Worm (Caenorhabditis elegans) whole organism, young adult: ENCODE results near the gene R11D1.7.

Experiments
- B0019.2 ChIP-seq: fragments of 200-800 bp; sonication (Bioruptor generic); conservative IDR thresholded peaks from 2 replicates; pipeline ENCODE4 v1.3.6; 2022; ENCODE audit warnings: missing genetic modification reagents, missing genetic modification characterization, missing compliant biosample characterization
- F33H1.4 ChIP-seq: fragments of 200-800 bp; sonication (Bioruptor generic); IDR thresholded peaks from 2 replicates; pipeline ENCODE4 v1.3.6; 2022; ENCODE audit warnings: missing genetic modification reagents, missing genetic modification characterization, missing compliant biosample characterization
- F49E8.2 ChIP-seq: sonication (generic microtip); optimal IDR thresholded peaks from 3 replicates; lab custom pipeline; 2017; ENCODE audit warnings: missing genetic modification characterization, mild to moderate bottlenecking, missing compliant biosample characterization, antibody characterized with exemption, moderate library complexity; ENCODE audit not compliant: insufficient read depth
- K11D2.4 ChIP-seq: fragments of 200-800 bp; sonication (Bioruptor generic); IDR thresholded peaks from 2 replicates; pipeline ENCODE4 v1.3.6; 2022; ENCODE audit warnings: missing genetic modification reagents, missing genetic modification characterization, missing compliant biosample characterization
- K12H6.12 ChIP-seq: fragments of 200-800 bp; sonication (Bioruptor generic); optimal IDR thresholded peaks from 2 replicates; lab custom pipeline; 2018; ENCODE audit warnings: mild to moderate bottlenecking, missing genetic modification characterization, missing compliant biosample characterization
- Y67H2A.10 ChIP-seq: fragments of 200-800 bp; sonication (Bioruptor generic); conservative IDR thresholded peaks from 2 replicates; pipeline ENCODE4 v1.3.6; 2022; ENCODE audit warnings: missing genetic modification reagents, missing genetic modification characterization, missing compliant biosample characterization
- cebp-1 ChIP-seq, 2 experiments: fragments of 200-800 bp in 1 of 2; sonication (Bioruptor generic) in 1 of 2; sonication (generic microtip) in 1 of 2; IDR thresholded peaks in 1 of 2; optimal IDR thresholded peaks in 1 of 2; 2 replicates each; pipeline versions ENCODE4 v1.3.6 to Lab custom; 2017 to 2022; ENCODE audit warnings: missing compliant biosample characterization in 2 of 2, missing genetic modification characterization in 2 of 2, mild to moderate bottlenecking in 1 of 2, missing genetic modification reagents in 1 of 2, moderate library complexity in 1 of 2
- efl-1 ChIP-seq: fragments of 150-350 bp; optimal IDR thresholded peaks from 2 replicates; lab custom pipeline; 2014; ENCODE audit warnings: missing biosample characterization, missing genetic modification reagents, missing genetic modification characterization
- egrh-3 ChIP-seq: fragments of 200-800 bp; sonication (Bioruptor generic); IDR thresholded peaks from 2 replicates; pipeline ENCODE4 v1.3.6; 2022; ENCODE audit warnings: missing genetic modification reagents, missing genetic modification characterization, missing compliant biosample characterization
- fkh-3 ChIP-seq: sonication (generic microtip); optimal IDR thresholded peaks from 2 replicates; lab custom pipeline; 2016; ENCODE audit warnings: mild to moderate bottlenecking, missing genetic modification characterization, missing compliant biosample characterization
- gei-17 ChIP-seq: fragments of 200-800 bp; sonication (Bioruptor generic); optimal IDR thresholded peaks from 2 replicates; lab custom pipeline; 2018; ENCODE audit warnings: mild to moderate bottlenecking, missing genetic modification characterization, missing compliant biosample characterization
- him-1 ChIP-seq: sonication (generic microtip); optimal IDR thresholded peaks from 2 replicates; lab custom pipeline; 2016; ENCODE audit warnings: missing genotype, missing genetic modification reagents, missing genetic modification characterization, missing compliant biosample characterization
- lir-1 ChIP-seq: fragments of 200-800 bp; sonication (Bioruptor generic); conservative IDR thresholded peaks from 2 replicates; pipeline ENCODE4 v1.3.6; 2022; ENCODE audit warnings: missing genetic modification reagents, missing genetic modification characterization, missing compliant biosample characterization
- madf-6 ChIP-seq: fragments of 200-800 bp; sonication (Bioruptor generic); IDR thresholded peaks from 2 replicates; pipeline ENCODE4 v1.3.6; 2022; ENCODE audit warnings: missing genetic modification reagents, missing genetic modification characterization, missing compliant biosample characterization
- nfya-2 ChIP-seq: fragments of 200-800 bp; sonication (Bioruptor generic); IDR thresholded peaks from 2 replicates; pipeline ENCODE4 v1.3.6; 2022; ENCODE audit warnings: missing genetic modification reagents, missing genetic modification characterization, missing compliant biosample characterization
- nhr-80 ChIP-seq: sonication (generic microtip); optimal IDR thresholded peaks from 2 replicates; lab custom pipeline; 2016; ENCODE audit warnings: missing genetic modification characterization, missing compliant biosample characterization
- nhr-90 ChIP-seq: sonication (generic microtip); optimal IDR thresholded peaks from 2 replicates; lab custom pipeline; 2016; ENCODE audit warnings: missing genotype, mild to moderate bottlenecking, missing genetic modification characterization, missing compliant biosample characterization
- pbrm-1 ChIP-seq: fragments of 200-800 bp; sonication (Bioruptor generic); IDR thresholded peaks from 2 replicates; pipeline ENCODE4 v1.3.6; 2022; ENCODE audit warnings: missing genetic modification reagents, missing genetic modification characterization, missing compliant biosample characterization
- pha-4 ChIP-seq: fragments of 150-350 bp; sonication (generic microtip); optimal IDR thresholded peaks from 2 replicates; lab custom pipeline; 2014; ENCODE audit warnings: missing biosample characterization, missing genetic modification reagents, missing genetic modification characterization
- rcor-1 ChIP-seq: fragments of 200-800 bp; sonication (Bioruptor generic); IDR thresholded peaks from 2 replicates; pipeline ENCODE4 v1.3.6; 2022; ENCODE audit warnings: missing genetic modification reagents, missing genetic modification characterization, missing compliant biosample characterization
- rec-8 ChIP-seq, 2 experiments: sonication (generic microtip); optimal IDR thresholded peaks; 2 replicates each; lab custom pipeline; 2016; ENCODE audit warnings: mild to moderate bottlenecking in 2 of 2, missing genetic modification characterization in 2 of 2, missing genetic modification reagents in 2 of 2, missing genotype in 2 of 2, missing biosample characterization in 1 of 2, missing compliant biosample characterization in 1 of 2, moderate library complexity in 1 of 2
- repo-1 ChIP-seq: sonication (generic microtip); optimal IDR thresholded peaks from 2 replicates; lab custom pipeline; 2017; ENCODE audit warnings: mild to moderate bottlenecking, missing genetic modification characterization, missing compliant biosample characterization
- snpc-1.1 ChIP-seq: sonication (generic microtip); optimal IDR thresholded peaks from 2 replicates; lab custom pipeline; 2017; ENCODE audit warnings: missing genetic modification characterization, mild to moderate bottlenecking, missing compliant biosample characterization, antibody characterized with exemption, moderate library complexity, missing genotype, missing genetic modification reagents; ENCODE audit not compliant: insufficient read depth
- somi-1 ChIP-seq: fragments of 200-800 bp; sonication (Bioruptor generic); optimal IDR thresholded peaks from 2 replicates; lab custom pipeline; 2018; ENCODE audit warnings: mild to moderate bottlenecking, missing genetic modification characterization, missing compliant biosample characterization
- unc-130 ChIP-seq: sonication (generic microtip); optimal IDR thresholded peaks from 2 replicates; lab custom pipeline; 2016; ENCODE audit warnings: missing genetic modification reagents, missing genetic modification characterization, missing compliant biosample characterization
- zim-3 ChIP-seq: sonication (generic microtip); optimal IDR thresholded peaks from 2 replicates; lab custom pipeline; 2017; ENCODE audit warnings: mild to moderate bottlenecking, missing genetic modification characterization, moderate library complexity, missing compliant biosample characterization
- ztf-28 ChIP-seq: fragments of 200-800 bp; sonication (Bioruptor generic); IDR thresholded peaks from 2 replicates; pipeline ENCODE4 v1.3.6; 2022; ENCODE audit warnings: missing genetic modification reagents, missing genetic modification characterization, missing compliant biosample characterization

Gene R11D1.7

ce11 chrV:12732734-12733133 is 12.9 kb downstream of the R11D1.7 start:
- TF ChIP-seq cebp-1 (GFP tag; IDR thresholded peaks at IDR 0.05; lab: Robert Waterston, UW): no peak
- no peak for TF ChIP-seq cebp-1 (tag; optimal IDR thresholded peaks at IDR 0.05; lab: Kevin White, UChicago)
- TF ChIP-seq nhr-80 (tag; lab: Kevin White, UChicago): peak; percentile 5
- TF ChIP-seq lir-1 (GFP tag; lab: Robert Waterston, UW): no peak
- TF ChIP-seq, all 124 proteins: peak for 1

- TF ChIP-seq unc-130 (GFP tag; lab: Kevin White, UChicago): no peak
- TF ChIP-seq nhr-80 (tag; lab: Kevin White, UChicago): peak; percentile 70
- TF ChIP-seq, all 124 proteins: peak for 1
Observed at ce11 chrV:12733465-12734248, 13.8 kb downstream of the R11D1.7 start, which contains the start of the genes dhs-21 and xbx-9. Gene dhs-21 (minus strand): TSS chrV:12733645. Gene xbx-9 (plus strand): TSS chrV:12734198.

ce11 chrV:12736166-12736753 is 16.4 kb downstream of the R11D1.7 start, which contains the start of gene cky-1:
Gene cky-1 (plus strand): TSS chrV:12736703.
- TF ChIP-seq nhr-90 (tag; lab: Kevin White, UChicago) (no peak), rec-8 (tag; optimal IDR thresholded peaks at IDR 0.05; lab: Kevin White, UChicago) (no peak), efl-1 (no peak), gei-17 (GFP tag; lab: Kevin White, UChicago) (no peak), repo-1 (tag; lab: Kevin White, UChicago) (no peak), zim-3 (tag; lab: Kevin White, UChicago) (no peak), Y67H2A.10 (GFP tag; lab: Robert Waterston, UW) (no peak), rcor-1 (no peak), ztf-28 (GFP tag; lab: Robert Waterston, UW) (no peak), somi-1 (GFP tag; lab: Kevin White, UChicago) (no peak), K12H6.12 (tag; lab: Kevin White, UChicago) (no peak), pha-4 (tag; lab: Kevin White, UChicago) (no peak), pbrm-1 (GFP tag; lab: Robert Waterston, UW) (no peak), B0019.2 (GFP tag; lab: Robert Waterston, UW) (no peak), K11D2.4 (GFP tag; lab: Robert Waterston, UW) (no peak), F33H1.4 (GFP tag; lab: Robert Waterston, UW) (no peak), madf-6 (GFP tag; lab: Robert Waterston, UW) (no peak), egrh-3 (GFP tag; lab: Robert Waterston, UW) (no peak), him-1 (tag; lab: Kevin White, UChicago) (no peak), snpc-1.1 (tag; lab: Kevin White, UChicago) (no peak)

- no peak for TF ChIP-seq F49E8.2 (tag; lab: Kevin White, UChicago)
- peak; percentile 94 for TF ChIP-seq nhr-80 (tag; lab: Kevin White, UChicago)
- no peak for TF ChIP-seq fkh-3 (tag; lab: Kevin White, UChicago)
- no peak for TF ChIP-seq nfya-2
- TF ChIP-seq, all 124 proteins: peak for 1
Observed at ce11 chrV:12741684-12742083, 21.9 kb downstream of the R11D1.7 start, which contains the start of gene hrg-7. Gene hrg-7 (plus strand): TSS chrV:12742041.
